Fruit fly (Drosophila melanogaster) whole organism, embryonic: ENCODE measurements around the gene CG12147.

Experiments
- Asciz ChIP-seq: fragments of 200-800 bp; sonication (Bioruptor generic); optimal IDR thresholded peaks from 2 replicates; lab custom pipeline; 2017; ENCODE audit warnings: missing biosample characterization, mild to moderate bottlenecking, missing genetic modification characterization, missing genetic modification reagents
- Awh ChIP-seq: fragments of 200-800 bp; sonication (Bioruptor generic); IDR thresholded peaks from 2 replicates; pipeline ENCODE4, ENCODE4 v1.3.6; 2022; ENCODE audit warnings: missing biosample characterization, missing genetic modification characterization
- Bgb ChIP-seq: fragments of 200-800 bp; sonication (Bioruptor generic); IDR thresholded peaks from 2 replicates; pipeline ENCODE4 v1.3.6; 2022; ENCODE audit warnings: missing biosample characterization, missing genetic modification characterization; ENCODE audit not compliant: partially characterized antibody
- CG15269 ChIP-seq: fragments of 200-800 bp; sonication (Bioruptor generic); optimal IDR thresholded peaks from 2 replicates; lab custom pipeline; 2018; ENCODE audit warnings: missing biosample characterization, mild to moderate bottlenecking, missing genetic modification characterization, moderate library complexity
- CG1529 ChIP-seq: fragments of 200-800 bp; sonication (Bioruptor generic); optimal IDR thresholded peaks from 3 replicates; lab custom pipeline; 2018; ENCODE audit warnings: missing biosample characterization, missing genetic modification characterization
- CG17328 ChIP-seq: fragments of 200-800 bp; sonication (Bioruptor generic); IDR thresholded peaks from 2 replicates; pipeline ENCODE4 v1.3.6; 2022; ENCODE audit warnings: missing biosample characterization, missing genetic modification characterization
- CG17912 ChIP-seq: fragments of 200-800 bp; sonication (Bioruptor generic); optimal IDR thresholded peaks from 2 replicates; lab custom pipeline; 2018; ENCODE audit warnings: missing biosample characterization, mild to moderate bottlenecking, missing genetic modification characterization
- CG18262 ChIP-seq: fragments of 200-800 bp; optimal IDR thresholded peaks from 3 replicates; lab custom pipeline; 2019; ENCODE audit warnings: missing biosample characterization, mild to moderate bottlenecking, missing genetic modification characterization, moderate library complexity
- CG18764 ChIP-seq: fragments of 200-800 bp; sonication (Bioruptor generic); optimal IDR thresholded peaks from 3 replicates; lab custom pipeline; 2016; ENCODE audit warnings: missing biosample characterization, missing genetic modification characterization
- CG2202 ChIP-seq: fragments of 200-800 bp; sonication (Bioruptor generic); optimal IDR thresholded peaks from 2 replicates; lab custom pipeline; 2018; ENCODE audit warnings: missing biosample characterization, mild to moderate bottlenecking, missing genetic modification characterization
- CG33557 ChIP-seq: fragments of 200-800 bp; sonication (Bioruptor generic); optimal IDR thresholded peaks from 2 replicates; lab custom pipeline; 2019; ENCODE audit warnings: missing biosample characterization, mild to moderate bottlenecking, missing genetic modification characterization, moderate library complexity
- CG4854 ChIP-seq: fragments of 200-800 bp; sonication (Bioruptor generic); optimal IDR thresholded peaks from 2 replicates; lab custom pipeline; 2016; ENCODE audit warnings: missing biosample characterization, missing genetic modification characterization, inconsistent platforms
- CG7357 ChIP-seq: fragments of 200-800 bp; sonication (Bioruptor generic); IDR thresholded peaks from 3 replicates; pipeline ENCODE4 v1.3.6; 2022; ENCODE audit warnings: missing biosample characterization, missing genetic modification characterization
- CG7786 ChIP-seq: fragments of 200-800 bp; sonication (Bioruptor generic); optimal IDR thresholded peaks from 2 replicates; lab custom pipeline; 2016; ENCODE audit warnings: missing biosample characterization, missing genetic modification characterization
- CG9817 ChIP-seq: fragments of 200-800 bp; sonication (Bioruptor generic); optimal IDR thresholded peaks from 2 replicates; lab custom pipeline; 2018; ENCODE audit warnings: missing biosample characterization, mild to moderate bottlenecking, missing genetic modification characterization, moderate library complexity
- CG9876 ChIP-seq: fragments of 200-800 bp; sonication (Bioruptor generic); optimal IDR thresholded peaks from 2 replicates; lab custom pipeline; 2016; ENCODE audit warnings: missing biosample characterization, missing genetic modification characterization
- CTCF ChIP-seq: fragments of 200-800 bp; sonication (Bioruptor generic); optimal IDR thresholded peaks from 2 replicates; lab custom pipeline; 2017; ENCODE audit warnings: missing biosample characterization, mild to moderate bottlenecking, missing genetic modification characterization, moderate library complexity
- CrebB ChIP-seq: fragments of 200-800 bp; sonication (Bioruptor generic); optimal IDR thresholded peaks from 3 replicates; lab custom pipeline; 2018; ENCODE audit warnings: missing biosample characterization, mild to moderate bottlenecking, missing genetic modification characterization
- Deaf1 ChIP-seq: fragments of 200-800 bp; optimal IDR thresholded peaks from 3 replicates; lab custom pipeline; 2019; ENCODE audit warnings: missing biosample characterization, mild to moderate bottlenecking, missing genetic modification characterization, moderate library complexity
- Ets97D ChIP-seq: fragments of 200-800 bp; sonication (Bioruptor generic); optimal IDR thresholded peaks from 3 replicates; lab custom pipeline; 2016; ENCODE audit warnings: missing biosample characterization, missing genetic modification characterization
- Gug ChIP-seq: fragments of 200-800 bp; sonication (Bioruptor generic); IDR thresholded peaks from 4 replicates; pipeline ENCODE4 v1.3.6; 2022; ENCODE audit warnings: missing biosample characterization, missing genetic modification characterization
- H15 ChIP-seq: fragments of 200-800 bp; sonication (Bioruptor generic); IDR thresholded peaks from 3 replicates; pipeline ENCODE4 v1.3.6; 2022; ENCODE audit warnings: missing biosample characterization, missing genetic modification characterization
- HLH4C ChIP-seq: fragments of 200-800 bp; sonication (Bioruptor generic); IDR thresholded peaks from 3 replicates; pipeline ENCODE4 v1.3.6; 2022; ENCODE audit warnings: missing biosample characterization, missing genetic modification characterization; ENCODE audit not compliant: partially characterized antibody
- Hey ChIP-seq: fragments of 200-800 bp; sonication (Bioruptor generic); optimal IDR thresholded peaks from 3 replicates; lab custom pipeline; 2018; ENCODE audit warnings: missing biosample characterization, mild to moderate bottlenecking, missing genetic modification characterization
- HmgZ ChIP-seq: fragments of 200-800 bp; sonication (Bioruptor generic); optimal IDR thresholded peaks from 2 replicates; lab custom pipeline; 2018; ENCODE audit warnings: missing biosample characterization, mild to moderate bottlenecking, missing genetic modification characterization
- Hr51 ChIP-seq, 2 experiments: fragments of 200-800 bp; sonication (Bioruptor generic); optimal IDR thresholded peaks; 2 replicates in 1 of 2; 3 replicates in 1 of 2; lab custom pipeline; 2016 to 2018; ENCODE audit warnings: missing biosample characterization in 2 of 2, missing genetic modification characterization in 2 of 2, mild to moderate bottlenecking in 1 of 2, moderate library complexity in 1 of 2
- Kr ChIP-seq: fragments of 200-800 bp; sonication (Bioruptor generic); optimal IDR thresholded peaks from 2 replicates; lab custom pipeline; 2017; ENCODE audit warnings: missing biosample characterization, mild to moderate bottlenecking, missing genetic modification characterization
- Max ChIP-seq: fragments of 200-800 bp; sonication (Bioruptor generic); optimal IDR thresholded peaks from 2 replicates; lab custom pipeline; 2016; ENCODE audit warnings: missing biosample characterization, mild to moderate bottlenecking, missing genetic modification characterization
- NFAT ChIP-seq: fragments of 200-800 bp; sonication (Bioruptor generic); IDR thresholded peaks from 2 replicates; pipeline ENCODE4 v1.3.6; 2022; ENCODE audit warnings: missing biosample characterization, missing genetic modification characterization
- Sin3A ChIP-seq: fragments of >200 bp; optimal IDR thresholded peaks from 2 replicates; lab custom pipeline; 2018
- Six4 ChIP-seq: fragments of 200-800 bp; sonication (Bioruptor generic); optimal IDR thresholded peaks from 2 replicates; lab custom pipeline; 2016; ENCODE audit warnings: missing biosample characterization, missing genetic modification characterization
- ash1 ChIP-seq: fragments of 200-800 bp; sonication (Bioruptor generic); optimal IDR thresholded peaks from 2 replicates; lab custom pipeline; 2018; ENCODE audit warnings: missing biosample characterization, mild to moderate bottlenecking, missing genetic modification characterization
- az2 ChIP-seq: fragments of 200-800 bp; sonication (Bioruptor generic); optimal IDR thresholded peaks from 3 replicates; lab custom pipeline; 2016; ENCODE audit warnings: missing biosample characterization, missing genetic modification characterization
- chn ChIP-seq: fragments of 200-800 bp; sonication (Bioruptor generic); optimal IDR thresholded peaks from 2 replicates; lab custom pipeline; 2016; ENCODE audit warnings: missing biosample characterization, missing genetic modification characterization
- ci ChIP-seq: fragments of 200-800 bp; sonication (Bioruptor generic); IDR thresholded peaks from 3 replicates; pipeline ENCODE4 v1.3.6; 2022; ENCODE audit warnings: missing biosample characterization, missing genetic modification characterization
- corto ChIP-seq: fragments of 200-800 bp; sonication (Bioruptor generic); optimal IDR thresholded peaks from 2 replicates; lab custom pipeline; 2016; ENCODE audit warnings: missing biosample characterization, mild to moderate bottlenecking, missing genetic modification characterization, moderate library complexity
- cwo ChIP-seq: fragments of 200-800 bp; sonication (Bioruptor generic); optimal IDR thresholded peaks from 3 replicates; lab custom pipeline; 2017; ENCODE audit warnings: missing biosample characterization, missing genetic modification characterization, mild to moderate bottlenecking, moderate library complexity, missing genetic modification reagents
- dan ChIP-seq: fragments of 200-800 bp; sonication (Bioruptor generic); IDR thresholded peaks from 2 replicates; pipeline ENCODE4 v1.3.6; 2022; ENCODE audit warnings: missing biosample characterization, missing genetic modification characterization
- ems ChIP-seq: fragments of 200-800 bp; sonication (Bioruptor generic); optimal IDR thresholded peaks from 3 replicates; lab custom pipeline; 2016; ENCODE audit warnings: missing biosample characterization, missing genetic modification characterization
- ewg ChIP-seq: fragments of 200-800 bp; sonication (Bioruptor generic); optimal IDR thresholded peaks from 3 replicates; lab custom pipeline; 2017; ENCODE audit warnings: mild to moderate bottlenecking, missing biosample characterization, missing genetic modification reagents, missing genetic modification characterization
- fd96Cb ChIP-seq: fragments of 200-800 bp; sonication (Bioruptor generic); optimal IDR thresholded peaks from 2 replicates; lab custom pipeline; 2018; ENCODE audit warnings: missing biosample characterization, mild to moderate bottlenecking, missing genetic modification characterization, moderate library complexity
- fu2 ChIP-seq: fragments of 200-800 bp; sonication (Bioruptor generic); optimal IDR thresholded peaks from 2 replicates; lab custom pipeline; 2016; ENCODE audit warnings: missing biosample characterization, missing genetic modification characterization
- gce ChIP-seq: fragments of 200-800 bp; sonication (Bioruptor generic); IDR thresholded peaks from 3 replicates; pipeline ENCODE4 v1.3.6; 2022; ENCODE audit warnings: missing biosample characterization, missing genetic modification characterization
- hkb ChIP-seq, 2 experiments: fragments of 200-800 bp in 1 of 2; fragments of >200 bp in 1 of 2; sonication (Bioruptor generic) in 1 of 2; IDR thresholded peaks in 1 of 2; optimal IDR thresholded peaks in 1 of 2; 2 replicates each; pipeline versions ENCODE4 v1.3.6 to Lab custom; 2017 to 2022; ENCODE audit warnings: missing biosample characterization in 1 of 2, missing genetic modification characterization in 1 of 2
- lov ChIP-seq, 2 experiments: fragments of 200-800 bp in 1 of 2; fragments of >200 bp in 1 of 2; sonication (Bioruptor generic) in 1 of 2; IDR thresholded peaks in 1 of 2; optimal IDR thresholded peaks in 1 of 2; 2 replicates in 1 of 2; 3 replicates in 1 of 2; pipeline versions ENCODE4 v1.3.6 to Lab custom; 2017 to 2022; ENCODE audit warnings: missing biosample characterization in 1 of 2, missing genetic modification characterization in 1 of 2
- luna ChIP-seq: fragments of 200-800 bp; sonication (Bioruptor generic); optimal IDR thresholded peaks from 2 replicates; lab custom pipeline; 2016; ENCODE audit warnings: missing biosample characterization, missing genetic modification characterization
- otp ChIP-seq: fragments of 200-800 bp; sonication (Bioruptor generic); IDR thresholded peaks from 3 replicates; pipeline ENCODE4, ENCODE4 v1.3.6; 2022; ENCODE audit warnings: missing biosample characterization, missing genetic modification characterization
- pita ChIP-seq: fragments of 200-800 bp; sonication (Bioruptor generic); optimal IDR thresholded peaks from 2 replicates; lab custom pipeline; 2017; ENCODE audit warnings: missing biosample characterization, mild to moderate bottlenecking, missing genetic modification characterization
- salm ChIP-seq: fragments of 200-800 bp; sonication (Bioruptor generic); optimal IDR thresholded peaks from 2 replicates; lab custom pipeline; 2018; ENCODE audit warnings: missing biosample characterization, mild to moderate bottlenecking, missing genetic modification characterization
- stc ChIP-seq: fragments of 200-800 bp; sonication (Bioruptor generic); IDR thresholded peaks from 2 replicates; pipeline ENCODE4 v1.3.6; 2022; ENCODE audit warnings: missing biosample characterization, missing genetic modification characterization
- zfh2 ChIP-seq: fragments of 200-800 bp; sonication (Bioruptor generic); optimal IDR thresholded peaks from 2 replicates; lab custom pipeline; 2016; ENCODE audit warnings: missing biosample characterization, missing genetic modification characterization

CG12147 gene

dm6 chr3R:5466875-5467274 lies 39.8 kb upstream of the CG12147 start, which contains the start of gene RpL35A (continued):
- TF ChIP-seq CG4854 = peak; percentile 72
- peak; percentile 48 for TF ChIP-seq CG18764 (GFP tag; lab: Kevin White, UChicago)
- TF ChIP-seq CG7357 (GFP tag; lab: Robert Waterston, UW) = no peak
- peak; percentile 70 for TF ChIP-seq Max
- peak; percentile 29 for TF ChIP-seq luna (GFP tag; lab: Kevin White, UChicago)
- TF ChIP-seq Kr (GFP tag; lab: Kevin White, UChicago) = peak; percentile 72
- peak; percentile 80; the same call in 2 of the 3 replicates for TF ChIP-seq gce (GFP tag; lab: Robert Waterston, UW)
- TF ChIP-seq chn (GFP tag; lab: Kevin White, UChicago) = peak; percentile 22
- peak; percentile 58; the same call in 1 of the 2 replicates for TF ChIP-seq NFAT (GFP tag; lab: Robert Waterston, UW)
- no peak for TF ChIP-seq lov (optimal IDR thresholded peaks at IDR 0.05; lab: Kevin White, UChicago)
- peak; percentile 84 for TF ChIP-seq lov (GFP tag; IDR thresholded peaks at IDR 0.05; lab: Robert Waterston, UW)
- TF ChIP-seq Ets97D (GFP tag; lab: Kevin White, UChicago) = peak; percentile 99
- peak; percentile 50 for TF ChIP-seq ewg
- peak; percentile 24 for TF ChIP-seq CG7786 (GFP tag; lab: Kevin White, UChicago)
- TF ChIP-seq Deaf1 (tag; lab: Kevin White, UChicago) = peak; percentile 17
- TF ChIP-seq ash1 (GFP tag; lab: Kevin White, UChicago) = peak; percentile 71
- TF ChIP-seq salm (tag; lab: Kevin White, UChicago) = peak; percentile 64
- peak; percentile 5 for TF ChIP-seq Sin3A (lab: Kevin White, UChicago)
- TF ChIP-seq Hey (tag; lab: Kevin White, UChicago) = peak; percentile 44
- TF ChIP-seq CG1529 (GFP tag; lab: Kevin White, UChicago) = peak; percentile 41
- peak; percentile 94 for TF ChIP-seq ci
- TF ChIP-seq CG18262 (tag; lab: Kevin White, UChicago) = peak; percentile 58
- TF ChIP-seq H15 (GFP tag; lab: Robert Waterston, UW) = 0 out of 3 replicates have a peak, but pooled peaks have one; percentile 9
- TF ChIP-seq cwo (GFP tag; lab: Kevin White, UChicago) = peak; percentile 52
- TF ChIP-seq Gug (GFP tag; lab: Robert Waterston, UW) = no peak
- no peak for TF ChIP-seq Six4
- peak; percentile 71 for TF ChIP-seq CG15269 (tag; lab: Kevin White, UChicago)
- TF ChIP-seq HLH4C (GFP tag; lab: Robert Waterston, UW) = no peak
- peak; percentile 62 for TF ChIP-seq CG33557 (GFP tag; lab: Kevin White, UChicago)
- TF ChIP-seq Bgb = no peak
- peak; percentile 74; the same call in 1 of the 3 replicates for TF ChIP-seq otp (GFP tag; lab: Robert Waterston, UW)
- TF ChIP-seq CrebB (tag; lab: Kevin White, UChicago) = peak; percentile 89
- TF ChIP-seq HmgZ (tag; lab: Kevin White, UChicago) = peak; percentile 53
- peak; percentile 42 for TF ChIP-seq CG9876 (GFP tag; lab: Kevin White, UChicago)
- TF ChIP-seq fu2 (GFP tag; lab: Kevin White, UChicago) = peak; percentile 19
- peak; percentile 36 for TF ChIP-seq az2 (GFP tag; lab: Kevin White, UChicago)
- no peak for TF ChIP-seq fd96Cb (tag; lab: Kevin White, UChicago)
- no peak for TF ChIP-seq corto (GFP tag; lab: Kevin White, UChicago)
- peak; percentile 63 for TF ChIP-seq Hr51 (GFP tag; optimal IDR thresholded peaks at IDR 0.05; lab: Kevin White, UChicago)
- peak; percentile 57 for TF ChIP-seq CTCF (GFP tag; lab: Kevin White, UChicago)
- no peak for TF ChIP-seq pita (GFP tag; lab: Kevin White, UChicago)
- no peak for TF ChIP-seq hkb (optimal IDR thresholded peaks at IDR 0.05; lab: Kevin White, UChicago)
- TF ChIP-seq hkb (GFP tag; IDR thresholded peaks at IDR 0.05; lab: Robert Waterston, UW) = peak; percentile 75
- TF ChIP-seq dan = no peak
- no peak for TF ChIP-seq Asciz (GFP tag; lab: Kevin White, UChicago)
- TF ChIP-seq Awh = peak; percentile 55; the same call in 1 of the 2 replicates
- peak; percentile 90 for TF ChIP-seq CG17912
- peak; percentile 18 for TF ChIP-seq zfh2 (GFP tag; lab: Kevin White, UChicago)
- peak; percentile 41 for TF ChIP-seq CG9817 (tag; lab: Kevin White, UChicago)
- TF ChIP-seq CG2202 = peak; percentile 75
- TF ChIP-seq ems = peak; percentile 67
- TF ChIP-seq stc (GFP tag; lab: Robert Waterston, UW) = peak; percentile 69
- peak; percentile 85 for TF ChIP-seq CG17328 (GFP tag; lab: Robert Waterston, UW)
